Worm (Caenorhabditis elegans) whole organism, young adult: ENCODE data around the gene rpl-29.
A peak's percentile ranks its signal among the peaks of the same experiment; 100 is the strongest.

Experiments used
- B0019.2 ChIP-seq: fragments of 200-800 bp; sonication (Bioruptor generic); conservative IDR thresholded peaks from 2 replicates; pipeline ENCODE4 v1.3.6; 2022; ENCODE audit warnings: missing genetic modification reagents, missing genetic modification characterization, missing compliant biosample characterization
- B0336.3 ChIP-seq: fragments of 200-800 bp; sonication (Bioruptor generic); IDR thresholded peaks from 2 replicates; pipeline ENCODE4 v1.3.6; 2022; ENCODE audit warnings: missing genetic modification characterization, missing compliant biosample characterization
- F22D6.2 ChIP-seq: sonication (generic microtip); optimal IDR thresholded peaks from 2 replicates; lab custom pipeline; 2016; ENCODE audit warnings: mild to moderate bottlenecking, missing genetic modification characterization, missing compliant biosample characterization
- F33H1.4 ChIP-seq: fragments of 200-800 bp; sonication (Bioruptor generic); IDR thresholded peaks from 2 replicates; pipeline ENCODE4 v1.3.6; 2022; ENCODE audit warnings: missing genetic modification reagents, missing genetic modification characterization, missing compliant biosample characterization
- F37B4.10 ChIP-seq: fragments of 200-800 bp; sonication (Bioruptor generic); IDR thresholded peaks from 2 replicates; pipeline ENCODE4 v1.3.6; 2022; ENCODE audit warnings: missing genetic modification characterization, missing compliant biosample characterization
- T07F8.4 ChIP-seq: sonication (generic microtip); optimal IDR thresholded peaks from 2 replicates; lab custom pipeline; 2016; ENCODE audit warnings: mild to moderate bottlenecking, missing genetic modification characterization, moderate library complexity, missing compliant biosample characterization
- Y53G8AR.9 ChIP-seq: fragments of 200-800 bp; sonication (Bioruptor generic); conservative IDR thresholded peaks from 2 replicates; pipeline ENCODE4 v1.3.6; 2022; ENCODE audit warnings: missing genetic modification reagents, missing genetic modification characterization, missing compliant biosample characterization
- Y56A3A.18 ChIP-seq: fragments of 200-800 bp; sonication (Bioruptor generic); IDR thresholded peaks from 2 replicates; pipeline ENCODE4 v1.3.6; 2022; ENCODE audit warnings: missing genetic modification reagents, missing genetic modification characterization, missing compliant biosample characterization
- Y67H2A.10 ChIP-seq: fragments of 200-800 bp; sonication (Bioruptor generic); conservative IDR thresholded peaks from 2 replicates; pipeline ENCODE4 v1.3.6; 2022; ENCODE audit warnings: missing genetic modification reagents, missing genetic modification characterization, missing compliant biosample characterization
- aptf-2 ChIP-seq: fragments of 200-800 bp; sonication (Bioruptor generic); conservative IDR thresholded peaks from 2 replicates; pipeline ENCODE4 v1.3.6; 2022; ENCODE audit warnings: missing genetic modification reagents, missing genetic modification characterization, missing compliant biosample characterization
- atf-7 ChIP-seq: sonication (generic microtip); optimal IDR thresholded peaks from 2 replicates; lab custom pipeline; 2017; ENCODE audit warnings: mild to moderate bottlenecking, missing genetic modification characterization, missing compliant biosample characterization
- attf-6 ChIP-seq: fragments of 200-800 bp; sonication (Bioruptor generic); IDR thresholded peaks from 2 replicates; pipeline ENCODE4 v1.3.6; 2022; ENCODE audit warnings: missing genetic modification reagents, missing genetic modification characterization, missing compliant biosample characterization
- bed-1 ChIP-seq: fragments of 200-800 bp; sonication (Bioruptor generic); IDR thresholded peaks from 2 replicates; pipeline ENCODE4 v1.3.6; 2022; ENCODE audit warnings: missing genetic modification reagents, missing genetic modification characterization, missing compliant biosample characterization
- egl-18 ChIP-seq: fragments of 200-800 bp; sonication (Bioruptor generic); IDR thresholded peaks from 2 replicates; pipeline ENCODE4 v1.3.6; 2022; ENCODE audit warnings: missing genetic modification reagents, missing genetic modification characterization, missing compliant biosample characterization
- ekl-4 ChIP-seq: fragments of 200-800 bp; sonication (Bioruptor generic); IDR thresholded peaks from 2 replicates; pipeline ENCODE4 v1.3.6; 2022; ENCODE audit warnings: missing genetic modification reagents, missing genetic modification characterization, missing compliant biosample characterization
- fkh-3 ChIP-seq: sonication (generic microtip); optimal IDR thresholded peaks from 2 replicates; lab custom pipeline; 2016; ENCODE audit warnings: mild to moderate bottlenecking, missing genetic modification characterization, missing compliant biosample characterization
- hmg-1.2 ChIP-seq: fragments of 200-800 bp; sonication (Bioruptor generic); IDR thresholded peaks from 2 replicates; pipeline ENCODE4 v1.3.6; 2022; ENCODE audit warnings: missing genetic modification reagents, missing genetic modification characterization, missing compliant biosample characterization
- hmg-20 ChIP-seq: fragments of 200-800 bp; sonication (Bioruptor generic); IDR thresholded peaks from 2 replicates; pipeline ENCODE4 v1.3.6; 2022; ENCODE audit warnings: missing genetic modification reagents, missing genetic modification characterization, missing compliant biosample characterization
- hrde-1 ChIP-seq: sonication (generic microtip); optimal IDR thresholded peaks from 2 replicates; lab custom pipeline; 2016; ENCODE audit warnings: missing genetic modification characterization, mild to moderate bottlenecking, missing compliant biosample characterization, moderate library complexity, missing genotype, missing genetic modification reagents, borderline replicate concordance
- hsf-1 ChIP-seq: fragments of 200-800 bp; sonication (Bioruptor generic); IDR thresholded peaks from 2 replicates; pipeline ENCODE4 v1.3.6; 2022; ENCODE audit warnings: missing genetic modification reagents, missing genetic modification characterization, missing compliant biosample characterization
- lag-1 ChIP-seq: fragments of 200-800 bp; sonication (Bioruptor generic); IDR thresholded peaks from 2 replicates; pipeline ENCODE4 v1.3.6; 2022; ENCODE audit warnings: missing genetic modification reagents, missing genetic modification characterization, missing compliant biosample characterization
- let-526 ChIP-seq: fragments of 200-800 bp; sonication (Bioruptor generic); IDR thresholded peaks from 2 replicates; pipeline ENCODE4 v1.3.6; 2022; ENCODE audit warnings: missing genetic modification reagents, missing genetic modification characterization, missing compliant biosample characterization
- lin-35 ChIP-seq, 3 experiments: fragments of 150-350 bp in 2 of 3; sonication (generic microtip) in 1 of 3; optimal IDR thresholded peaks; 2 replicates each; lab custom pipeline; 2014 to 2018; ENCODE audit warnings: missing biosample characterization in 3 of 3, missing genetic modification characterization in 3 of 3, missing genetic modification reagents in 3 of 3
- lin-40 ChIP-seq: sonication (generic microtip); optimal IDR thresholded peaks from 2 replicates; lab custom pipeline; 2016; ENCODE audit warnings: missing genetic modification characterization, mild to moderate bottlenecking, missing compliant biosample characterization, missing genotype, missing genetic modification reagents
- madf-8 ChIP-seq: fragments of 200-800 bp; sonication (Bioruptor generic); conservative IDR thresholded peaks from 2 replicates; pipeline ENCODE4 v1.3.6; 2022; ENCODE audit warnings: missing genetic modification reagents, missing genetic modification characterization, missing compliant biosample characterization
- nfya-1 ChIP-seq: sonication (generic microtip); optimal IDR thresholded peaks from 2 replicates; lab custom pipeline; 2017; ENCODE audit warnings: antibody characterized with exemption, missing compliant biosample characterization, missing genetic modification characterization, borderline replicate concordance; ENCODE audit not compliant: insufficient read depth
- nfya-2 ChIP-seq: fragments of 200-800 bp; sonication (Bioruptor generic); IDR thresholded peaks from 2 replicates; pipeline ENCODE4 v1.3.6; 2022; ENCODE audit warnings: missing genetic modification reagents, missing genetic modification characterization, missing compliant biosample characterization
- nfyb-1 ChIP-seq: fragments of 200-800 bp; sonication (Bioruptor generic); IDR thresholded peaks from 2 replicates; pipeline ENCODE4 v1.3.6; 2022; ENCODE audit warnings: missing genetic modification reagents, missing genetic modification characterization, missing compliant biosample characterization
- nhr-120 ChIP-seq: fragments of 200-800 bp; sonication (Bioruptor generic); IDR thresholded peaks from 2 replicates; pipeline ENCODE4 v1.3.6; 2022; ENCODE audit warnings: missing genetic modification characterization, missing compliant biosample characterization
- nhr-27 ChIP-seq: fragments of 200-800 bp; sonication (Bioruptor generic); optimal IDR thresholded peaks from 2 replicates; lab custom pipeline; 2018; ENCODE audit warnings: mild to moderate bottlenecking, missing genetic modification characterization, moderate library complexity, missing compliant biosample characterization
- rcor-1 ChIP-seq: fragments of 200-800 bp; sonication (Bioruptor generic); IDR thresholded peaks from 2 replicates; pipeline ENCODE4 v1.3.6; 2022; ENCODE audit warnings: missing genetic modification reagents, missing genetic modification characterization, missing compliant biosample characterization
- rpc-1 ChIP-seq, 2 experiments: fragments of 150-350 bp in 1 of 2; sonication (generic microtip) in 1 of 2; optimal IDR thresholded peaks; 2 replicates each; lab custom pipeline; 2014 to 2018; ENCODE audit warnings: missing biosample characterization in 1 of 2, missing genetic modification characterization in 1 of 2, missing genetic modification reagents in 1 of 2, missing genotype in 1 of 2
- snpc-4 ChIP-seq, 5 experiments: fragments of 150-350 bp in 1 of 5; sonication (generic microtip) in 4 of 5; optimal IDR thresholded peaks; 2 replicates each; lab custom pipeline; 2014 to 2018; ENCODE audit warnings: missing genetic modification characterization in 5 of 5, missing biosample characterization in 3 of 5, antibody characterized with exemption in 2 of 5, mild to moderate bottlenecking in 2 of 5, missing compliant biosample characterization in 2 of 5, missing genotype in 2 of 5, moderate library complexity in 2 of 5, missing genetic modification reagents in 1 of 5
- somi-1 ChIP-seq: fragments of 200-800 bp; sonication (Bioruptor generic); optimal IDR thresholded peaks from 2 replicates; lab custom pipeline; 2018; ENCODE audit warnings: mild to moderate bottlenecking, missing genetic modification characterization, missing compliant biosample characterization
- zfh-2 ChIP-seq: fragments of 200-800 bp; sonication (Bioruptor generic); conservative IDR thresholded peaks from 2 replicates; pipeline ENCODE4 v1.3.6; 2022; ENCODE audit warnings: missing genetic modification reagents, missing genetic modification characterization, missing compliant biosample characterization
- ztf-6 ChIP-seq: fragments of 200-800 bp; sonication (Bioruptor generic); IDR thresholded peaks from 2 replicates; pipeline ENCODE4 v1.3.6; 2022; ENCODE audit warnings: missing genetic modification reagents, missing genetic modification characterization, missing compliant biosample characterization

The rpl-29 gene

ce11 chrIV:13919207-13919759 lies 37.3 kb downstream of the rpl-29 start (continued):
- TF ChIP-seq snpc-4 (GFP tag; optimal IDR thresholded peaks at IDR 0.05; lab: Kevin White, UChicago) (no peak), snpc-4 (tag; optimal IDR thresholded peaks at IDR 0.05; lab: Kevin White, UChicago) (peak in 2 of 4 experiments; percentile 33 to 34), T07F8.4 (tag; lab: Kevin White, UChicago) (no peak), let-526 (GFP tag; lab: Robert Waterston, UW) (peak; percentile 36; the same call in 1 of the 2 replicates), B0019.2 (GFP tag; lab: Robert Waterston, UW) (no peak), somi-1 (GFP tag; lab: Kevin White, UChicago) (peak; percentile 79), hrde-1 (no peak), madf-8 (no peak), nhr-27 (tag; lab: Kevin White, UChicago) (no peak), nfya-1 (tag; lab: Kevin White, UChicago) (no peak), rcor-1 (no peak), Y53G8AR.9 (GFP tag; lab: Robert Waterston, UW) (peak; percentile 55; the same call in 1 of the 2 replicates), zfh-2 (GFP tag; lab: Robert Waterston, UW) (no peak), ekl-4 (no peak), Y56A3A.18 (GFP tag; lab: Robert Waterston, UW) (0 out of 2 replicates have a peak, but pooled peaks have one; percentile 27), F22D6.2 (tag; lab: Kevin White, UChicago) (peak; percentile 18), lin-40 (tag; lab: Kevin White, UChicago) (peak; percentile 88), nfyb-1 (GFP tag; lab: Robert Waterston, UW) (peak; percentile 81; the same call in 1 of the 2 replicates), B0336.3 (GFP tag; lab: Robert Waterston, UW) (no peak), lin-35 (GFP tag; optimal IDR thresholded peaks at IDR 0.05; lab: Kevin White, UChicago) (no peak), hsf-1 (no peak), rpc-1 (optimal IDR thresholded peaks at IDR 0.05; lab: Kevin White, UChicago) (no peak), rpc-1 (tag; optimal IDR thresholded peaks at IDR 0.05; lab: Kevin White, UChicago) (no peak), hmg-1.2 (GFP tag; lab: Robert Waterston, UW) (no peak), ztf-6 (GFP tag; lab: Robert Waterston, UW) (no peak), fkh-3 (tag; lab: Kevin White, UChicago) (no peak), atf-7 (tag; lab: Kevin White, UChicago) (peak; percentile 99)

- peak; percentile 81 for TF ChIP-seq attf-6
- TF ChIP-seq, all 124 proteins: peak for 1; not testable (repeated sequence) for 123
Measured at ce11 chrIV:13920974-13921373, 38.9 kb downstream of the rpl-29 start.

ce11 chrIV:13922289-13922688 lies 40.3 kb downstream of the rpl-29 start:
- TF ChIP-seq ztf-6 (GFP tag; lab: Robert Waterston, UW) (peak; percentile 78), bed-1 (GFP tag; lab: Robert Waterston, UW) (peak; percentile 95), nhr-120 (GFP tag; lab: Robert Waterston, UW) (peak; percentile 91; the same call in 1 of the 2 replicates), egl-18 (GFP tag; lab: Robert Waterston, UW) (0 out of 2 replicates have a peak, but pooled peaks have one; percentile 66), aptf-2 (GFP tag; lab: Robert Waterston, UW) (peak; percentile 69), madf-8 (peak; percentile 27; the same call in 1 of the 2 replicates), lag-1 (GFP tag; lab: Robert Waterston, UW) (0 out of 2 replicates have a peak, but pooled peaks have one; percentile 80), attf-6 (peak; percentile 86), nfya-2 (GFP tag; lab: Robert Waterston, UW) (peak; percentile 92; the same call in 1 of the 2 replicates), Y67H2A.10 (0 out of 2 replicates have a peak, but pooled peaks have one; percentile 45), hmg-20 (GFP tag; lab: Robert Waterston, UW) (peak; percentile 64), F33H1.4 (GFP tag; lab: Robert Waterston, UW) (peak; percentile 76), F37B4.10 (peak; percentile 94; the same call in 1 of the 2 replicates)
